Worm (Caenorhabditis elegans): ENCODE data around the gene gst-22.

Gene gst-22

DNA sequence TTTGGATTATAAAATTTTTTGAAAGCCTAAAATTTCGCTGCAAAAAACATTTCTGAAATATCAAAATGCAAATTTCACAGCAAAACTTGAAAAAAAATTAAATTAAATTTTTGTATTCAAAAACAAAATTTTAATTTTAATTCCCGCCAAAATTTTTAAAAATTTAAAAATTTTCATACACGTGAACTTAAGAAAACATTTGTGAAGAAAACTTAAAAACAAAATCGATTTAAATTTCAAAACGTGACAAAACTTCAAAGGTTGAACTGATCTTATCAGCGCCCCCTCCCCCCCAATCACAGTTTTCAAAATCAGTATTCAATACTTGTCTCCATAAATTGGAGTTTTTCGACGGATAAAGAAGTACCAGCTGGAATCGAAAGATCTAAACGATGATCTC is 5.1 kb upstream of the gst-22 start, which contains the start of gene F21H7.5:
Gene F21H7.5, plus strand, starts transcription at position 301 of the 400 bp plus-strand sequence.
- TF ChIP-seq sem-4 (tag; optimal IDR thresholded peaks at IDR 0.05) (no peak), R02D3.7 (tag; optimal IDR thresholded peaks at IDR 0.05) (no peak), ztf-4 (tag; optimal IDR thresholded peaks at IDR 0.05) (no peak)

DNA sequence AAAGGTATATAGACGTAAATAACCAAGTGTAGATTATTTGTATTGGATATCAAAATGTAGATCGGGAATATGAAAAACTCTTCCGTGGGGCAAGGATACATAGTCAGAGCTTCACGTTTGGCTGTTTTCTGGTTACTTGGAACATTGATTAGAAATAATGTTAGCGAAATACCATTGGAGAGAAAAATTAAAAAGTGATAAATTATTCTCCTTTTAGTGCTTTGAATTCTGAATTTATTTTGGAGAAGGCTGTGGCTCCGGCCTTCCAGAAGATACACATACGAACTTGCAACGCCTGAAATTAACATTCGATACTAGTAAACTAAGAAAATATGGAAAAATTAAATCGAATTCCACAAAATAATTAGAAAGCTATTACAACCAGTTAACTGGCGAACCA is 3.6 kb upstream of the gst-22 start, which contains the start of gene srh-98:
Gene srh-98, minus strand, starts transcription at position 101 of the 400 bp plus-strand sequence.
- TF ChIP-seq gmeb-1 (tag; optimal IDR thresholded peaks at IDR 0.05) (no peak), nhr-11 (tag; optimal IDR thresholded peaks at IDR 0.05) (no peak), blmp-1 (tag; optimal IDR thresholded peaks at IDR 0.05; ENCODE audit: insufficient read depth) (no peak), lin-39 (tag; optimal IDR thresholded peaks at IDR 0.05) (no peak), unc-55 (GFP tag; optimal IDR thresholded peaks at IDR 0.05) (no peak), ZK546.5 (tag; optimal IDR thresholded peaks at IDR 0.05) (no peak)

ce11 chrV:16235135-16235534 is 3.1 kb upstream of the gst-22 start, which contains the start of gene F21H7.3:
TSS of gene F21H7.3 (minus strand) at chrV:16235235.
- TF ChIP-seq blmp-1 (tag; optimal IDR thresholded peaks at IDR 0.05; ENCODE audit: insufficient read depth) (no peak), unc-39 (tag; optimal IDR thresholded peaks at IDR 0.05) (no peak), egl-27 (tag; optimal IDR thresholded peaks at IDR 0.05) (no peak), nhr-11 (tag; optimal IDR thresholded peaks at IDR 0.05) (no peak), mab-5 (tag; optimal IDR thresholded peaks at IDR 0.05) (no peak), C34F6.9 (tag; optimal IDR thresholded peaks at IDR 0.05) (no peak), nhr-12 (tag; optimal IDR thresholded peaks at IDR 0.05) (no peak), ama-1 (optimal IDR thresholded peaks at IDR 0.05) (no peak)

ce11 chrV:16233624-16234023 is 1.5 kb upstream of the gst-22 start, which contains the start of gene clec-233:
TSS of gene clec-233 (plus strand) at chrV:16233924.
- no peak for TF ChIP-seq ama-1 (optimal IDR thresholded peaks at IDR 0.05)
- TF ChIP-seq nhr-11 (tag; optimal IDR thresholded peaks at IDR 0.05), result no peak
- no peak for TF ChIP-seq elt-3 (tag; optimal IDR thresholded peaks at IDR 0.05)
- TF ChIP-seq nhr-129 (tag; optimal IDR thresholded peaks at IDR 0.05), result no peak
- no peak for TF ChIP-seq nhr-237 (tag; optimal IDR thresholded peaks at IDR 0.05)
- no peak for TF ChIP-seq R02D3.7 (tag; optimal IDR thresholded peaks at IDR 0.05)
- no peak for TF ChIP-seq lin-11 (tag; optimal IDR thresholded peaks at IDR 0.05)
- TF ChIP-seq unc-55 (GFP tag; optimal IDR thresholded peaks at IDR 0.05), result no peak
- TF ChIP-seq ztf-11 (tag; optimal IDR thresholded peaks at IDR 0.05), result no peak
- TF ChIP-seq nhr-25 (tag; optimal IDR thresholded peaks at IDR 0.05), result no peak
- TF ChIP-seq nhr-10 (tag; optimal IDR thresholded peaks at IDR 0.05), result no peak
- no peak for TF ChIP-seq ceh-16 (tag; optimal IDR thresholded peaks at IDR 0.05)

- TF ChIP-seq C34F6.9 (tag; optimal IDR thresholded peaks at IDR 0.05), result no peak
- TF ChIP-seq mbf-1 (tag; optimal IDR thresholded peaks at IDR 0.05), result no peak
- TF ChIP-seq ceh-82 (tag; optimal IDR thresholded peaks at IDR 0.05), result no peak
These were observed 2.2 kb downstream of the gst-22 start, which contains the start of the genes F21H7.2 and F21H7.12 for ce11 chrV:16229896-16230295. TSS of gene F21H7.2 (minus strand) at chrV:16229996. TSS of gene F21H7.12 (plus strand) at chrV:16230165.

- TF ChIP-seq sem-4 (tag; optimal IDR thresholded peaks at IDR 0.05) (no peak), zag-1 (tag; optimal IDR thresholded peaks at IDR 0.05) (no peak), elt-1 (tag; optimal IDR thresholded peaks at IDR 0.05) (no peak), R02D3.7 (tag; optimal IDR thresholded peaks at IDR 0.05) (no peak), nhr-129 (tag; optimal IDR thresholded peaks at IDR 0.05) (no peak), Y55F3AM.14 (GFP tag; optimal IDR thresholded peaks at IDR 0.05) (no peak), ama-1 (optimal IDR thresholded peaks at IDR 0.05) (no peak), ztf-1 (GFP tag; conservative IDR thresholded peaks at IDR 0.05) (no peak), alr-1 (tag; optimal IDR thresholded peaks at IDR 0.05) (no peak), unc-39 (tag; optimal IDR thresholded peaks at IDR 0.05) (no peak), sma-9 (GFP tag; optimal IDR thresholded peaks at IDR 0.05) (no peak), sma-9 (tag; optimal IDR thresholded peaks at IDR 0.05) (no peak)
These were observed 2.6 kb downstream of the gst-22 start for ce11 chrV:16229439-16229838.

ce11 chrV:16226581-16226980 is 5.5 kb downstream of the gst-22 start, which contains the start of gene F11A5.13:
TSS of gene F11A5.13 (minus strand) at chrV:16226681.
- TF ChIP-seq alr-1 (tag; optimal IDR thresholded peaks at IDR 0.05), result no peak
- no peak for TF ChIP-seq lin-13 (GFP tag; optimal IDR thresholded peaks at IDR 0.05)
- no peak for TF ChIP-seq gmeb-1 (tag; optimal IDR thresholded peaks at IDR 0.05)
- no peak for TF ChIP-seq lsy-2 (tag; optimal IDR thresholded peaks at IDR 0.05)
- no peak for TF ChIP-seq lin-11 (tag; optimal IDR thresholded peaks at IDR 0.05)
- TF ChIP-seq ztf-11 (tag; optimal IDR thresholded peaks at IDR 0.05), result no peak
- no peak for TF ChIP-seq nhr-237 (tag; optimal IDR thresholded peaks at IDR 0.05)
- no peak for TF ChIP-seq nhr-10 (tag; optimal IDR thresholded peaks at IDR 0.05)
- no peak for TF ChIP-seq snpc-4 (tag; optimal IDR thresholded peaks at IDR 0.05)
- TF ChIP-seq nhr-12 (tag; optimal IDR thresholded peaks at IDR 0.05), result no peak
- TF ChIP-seq mdl-1 (tag; optimal IDR thresholded peaks at IDR 0.05), result no peak
- TF ChIP-seq crh-2 (tag; optimal IDR thresholded peaks at IDR 0.05), result no peak
